Worm (Caenorhabditis elegans) whole organism, L4 larva: ENCODE measurements around the gene F54D8.10.

Source experiments
- F44E2.7 ChIP-seq: fragments of 200-800 bp; sonication (Bioruptor generic); IDR thresholded peaks from 2 replicates; pipeline ENCODE4 v2.1.2; 2022; ENCODE audit warnings: missing genetic modification characterization, missing compliant biosample characterization
- ceh-28 ChIP-seq: fragments of 150-350 bp; optimal IDR thresholded peaks from 2 replicates; lab custom pipeline; 2014; ENCODE audit warnings: missing biosample characterization, missing genetic modification reagents, missing genetic modification characterization
- ctbp-1 ChIP-seq: fragments of 200-800 bp; sonication (Bioruptor generic); IDR thresholded peaks from 2 replicates; pipeline ENCODE4 v1.3.6; 2022; ENCODE audit warnings: missing genetic modification reagents, missing genetic modification characterization, missing compliant biosample characterization
- mep-1 ChIP-seq: fragments of 150-350 bp; sonication (generic microtip); optimal IDR thresholded peaks from 3 replicates; lab custom pipeline; 2014; ENCODE audit warnings: missing biosample characterization, missing genetic modification characterization
- nhr-237 ChIP-seq: sonication (generic microtip); optimal IDR thresholded peaks from 2 replicates; lab custom pipeline; 2017; ENCODE audit warnings: missing biosample characterization, missing genetic modification characterization
- nhr-25 ChIP-seq: sonication (generic microtip); optimal IDR thresholded peaks from 2 replicates; lab custom pipeline; 2017; ENCODE audit warnings: missing genetic modification characterization, mild to moderate bottlenecking, missing compliant biosample characterization, antibody characterized with exemption, moderate library complexity, borderline replicate concordance; ENCODE audit not compliant: insufficient read depth

- TF ChIP-seq F44E2.7 (GFP tag; lab: Robert Waterston, UW): no peak
- TF ChIP-seq ceh-28 (tag; lab: Kevin White, UChicago): no peak
- TF ChIP-seq nhr-237 (tag; lab: Kevin White, UChicago): no peak
- TF ChIP-seq nhr-25 (tag; lab: Kevin White, UChicago): no peak
- TF ChIP-seq ctbp-1 (GFP tag; lab: Robert Waterston, UW): no peak
- TF ChIP-seq mep-1: no peak
These were observed 23.1 kb upstream of the F54D8.10 start, which contains the start of gene C45G9.12 for ce11 chrIII:5071509-5071908.
